Worm (Caenorhabditis elegans) whole organism, L1 larva: ENCODE results near the gene tyr-6.
A peak's percentile ranks its signal among the peaks of the same experiment; 100 is the strongest.

Experiments used
- C04F5.9 ChIP-seq: sonication (generic microtip); optimal IDR thresholded peaks from 2 replicates; lab custom pipeline; 2016; ENCODE audit warnings: missing genetic modification characterization, missing compliant biosample characterization
- F16B12.6 ChIP-seq: fragments of 150-350 bp; optimal IDR thresholded peaks from 2 replicates; lab custom pipeline; 2014; ENCODE audit warnings: missing biosample characterization, missing genetic modification characterization
- Y116A8C.19 ChIP-seq: sonication (generic microtip); optimal IDR thresholded peaks from 2 replicates; lab custom pipeline; 2016; ENCODE audit warnings: missing compliant biosample characterization, missing genetic modification characterization, borderline replicate concordance
- aha-1 ChIP-seq: fragments of 150-350 bp; optimal IDR thresholded peaks from 2 replicates; lab custom pipeline; 2014; ENCODE audit warnings: missing biosample characterization, missing genetic modification characterization
- ama-1 ChIP-seq: fragments of 150-350 bp; optimal IDR thresholded peaks from 2 replicates; lab custom pipeline; 2014
- blmp-1 ChIP-seq: fragments of 150-350 bp; optimal IDR thresholded peaks from 2 replicates; lab custom pipeline; 2014; ENCODE audit warnings: missing biosample characterization, missing genetic modification characterization
- ceh-8 ChIP-seq: fragments of 200-800 bp; sonication (Bioruptor generic); optimal IDR thresholded peaks from 2 replicates; lab custom pipeline; 2018; ENCODE audit warnings: mild to moderate bottlenecking, missing genetic modification characterization, moderate library complexity, missing compliant biosample characterization
- ceh-90 ChIP-seq: sonication (generic microtip); optimal IDR thresholded peaks from 2 replicates; lab custom pipeline; 2016; ENCODE audit warnings: missing genetic modification characterization, missing compliant biosample characterization
- dpl-1 ChIP-seq, 3 experiments: fragments of 150-350 bp in 2 of 3; sonication (generic microtip) in 1 of 3; optimal IDR thresholded peaks; 2 replicates each; lab custom pipeline; 2014 to 2017; ENCODE audit warnings: missing biosample characterization in 3 of 3, missing genetic modification characterization in 3 of 3, missing genetic modification reagents in 3 of 3
- dsc-1 ChIP-seq: sonication (generic microtip); optimal IDR thresholded peaks from 2 replicates; lab custom pipeline; 2016; ENCODE audit warnings: mild to moderate bottlenecking, missing genetic modification characterization, missing compliant biosample characterization
- egl-13 ChIP-seq: sonication (generic microtip); optimal IDR thresholded peaks from 2 replicates; lab custom pipeline; 2016; ENCODE audit warnings: missing genotype, missing genetic modification reagents, missing genetic modification characterization, missing compliant biosample characterization
- fkh-8 ChIP-seq: sonication (generic microtip); optimal IDR thresholded peaks from 2 replicates; lab custom pipeline; 2016; ENCODE audit warnings: mild to moderate bottlenecking, missing genetic modification characterization, missing compliant biosample characterization
- grh-1 ChIP-seq: fragments of 200-800 bp; sonication (Bioruptor generic); IDR thresholded peaks from 2 replicates; pipeline ENCODE4 v1.3.6; 2022; ENCODE audit warnings: missing genetic modification reagents, missing genetic modification characterization, missing compliant biosample characterization
- hlh-4 ChIP-seq: sonication (generic microtip); optimal IDR thresholded peaks from 2 replicates; lab custom pipeline; 2016; ENCODE audit warnings: mild to moderate bottlenecking, missing genetic modification characterization, missing compliant biosample characterization
- lin-13 ChIP-seq: fragments of 150-350 bp; optimal IDR thresholded peaks from 2 replicates; lab custom pipeline; 2014; ENCODE audit warnings: missing biosample characterization, missing genetic modification reagents, missing genetic modification characterization
- lin-14 ChIP-seq: fragments of 200-800 bp; sonication (Bioruptor generic); optimal IDR thresholded peaks from 2 replicates; lab custom pipeline; 2018; ENCODE audit warnings: mild to moderate bottlenecking, missing genetic modification characterization, moderate library complexity, missing compliant biosample characterization
- lin-39 ChIP-seq: fragments of 150-350 bp; optimal IDR thresholded peaks from 2 replicates; lab custom pipeline; 2014; ENCODE audit warnings: missing biosample characterization, missing genetic modification reagents, missing genetic modification characterization
- lir-3 ChIP-seq: sonication (generic microtip); optimal IDR thresholded peaks from 2 replicates; lab custom pipeline; 2016; ENCODE audit warnings: mild to moderate bottlenecking, missing genetic modification characterization, moderate library complexity, missing compliant biosample characterization; ENCODE audit not compliant: poor library complexity
- lsy-2 ChIP-seq, 2 experiments: fragments of 150-350 bp; optimal IDR thresholded peaks; 2 replicates each; lab custom pipeline; 2014; ENCODE audit warnings: missing biosample characterization in 2 of 2, missing genetic modification characterization in 2 of 2
- mab-9 ChIP-seq: fragments of 200-800 bp; sonication (Bioruptor generic); IDR thresholded peaks from 2 replicates; pipeline ENCODE4 v1.3.6; 2022; ENCODE audit warnings: missing genetic modification reagents, missing genetic modification characterization, missing compliant biosample characterization
- nhr-11 ChIP-seq: fragments of 150-350 bp; optimal IDR thresholded peaks from 2 replicates; lab custom pipeline; 2014; ENCODE audit warnings: missing biosample characterization, missing genetic modification characterization
- nhr-12 ChIP-seq: sonication (generic microtip); optimal IDR thresholded peaks from 2 replicates; lab custom pipeline; 2017; ENCODE audit warnings: missing biosample characterization, missing genetic modification characterization
- nhr-19 ChIP-seq: fragments of 200-800 bp; sonication (Bioruptor generic); conservative IDR thresholded peaks from 2 replicates; pipeline ENCODE4 v1.3.6; 2022; ENCODE audit warnings: missing genetic modification characterization, missing compliant biosample characterization
- nhr-20 ChIP-seq: sonication (generic microtip); optimal IDR thresholded peaks from 2 replicates; lab custom pipeline; 2016; ENCODE audit warnings: mild to moderate bottlenecking, missing genetic modification characterization, missing compliant biosample characterization
- nhr-47 ChIP-seq: sonication (generic microtip); optimal IDR thresholded peaks from 2 replicates; lab custom pipeline; 2016; ENCODE audit warnings: mild to moderate bottlenecking, missing genetic modification characterization, moderate library complexity, missing compliant biosample characterization
- nhr-71 ChIP-seq: sonication (generic microtip); optimal IDR thresholded peaks from 2 replicates; lab custom pipeline; 2016; ENCODE audit warnings: mild to moderate bottlenecking, missing genetic modification characterization, moderate library complexity, missing compliant biosample characterization
- pax-3 ChIP-seq: fragments of 200-800 bp; sonication (Bioruptor generic); optimal IDR thresholded peaks from 2 replicates; lab custom pipeline; 2018; ENCODE audit warnings: mild to moderate bottlenecking, missing genetic modification characterization, moderate library complexity, missing compliant biosample characterization
- snu-23 ChIP-seq: sonication (generic microtip); optimal IDR thresholded peaks from 2 replicates; lab custom pipeline; 2016; ENCODE audit warnings: missing genetic modification characterization, missing compliant biosample characterization
- sox-4 ChIP-seq: sonication (generic microtip); optimal IDR thresholded peaks from 2 replicates; lab custom pipeline; 2016; ENCODE audit warnings: missing genetic modification characterization, missing compliant biosample characterization
- sup-37 ChIP-seq: fragments of 200-800 bp; sonication (Bioruptor generic); optimal IDR thresholded peaks from 2 replicates; lab custom pipeline; 2018; ENCODE audit warnings: mild to moderate bottlenecking, missing genetic modification characterization, missing compliant biosample characterization
- swsn-7 ChIP-seq: sonication (generic microtip); optimal IDR thresholded peaks from 2 replicates; lab custom pipeline; 2016; ENCODE audit warnings: missing genetic modification characterization, missing compliant biosample characterization
- tlp-1 ChIP-seq: fragments of 150-350 bp; optimal IDR thresholded peaks from 2 replicates; lab custom pipeline; 2014; ENCODE audit warnings: missing biosample characterization, missing genetic modification characterization
- unc-86 ChIP-seq: sonication (generic microtip); optimal IDR thresholded peaks from 2 replicates; lab custom pipeline; 2016; ENCODE audit warnings: missing genetic modification characterization, missing compliant biosample characterization
- xbp-1 ChIP-seq: sonication (generic microtip); optimal IDR thresholded peaks from 2 replicates; lab custom pipeline; 2016; ENCODE audit warnings: missing genetic modification characterization, missing compliant biosample characterization
- zip-4 ChIP-seq: fragments of 200-800 bp; sonication (Bioruptor generic); optimal IDR thresholded peaks from 2 replicates; lab custom pipeline; 2018; ENCODE audit warnings: mild to moderate bottlenecking, missing genetic modification characterization, moderate library complexity, missing compliant biosample characterization
- ztf-4 ChIP-seq: fragments of 150-350 bp; optimal IDR thresholded peaks from 2 replicates; lab custom pipeline; 2014; ENCODE audit warnings: missing biosample characterization, missing genetic modification characterization

tyr-6 gene

DNA sequence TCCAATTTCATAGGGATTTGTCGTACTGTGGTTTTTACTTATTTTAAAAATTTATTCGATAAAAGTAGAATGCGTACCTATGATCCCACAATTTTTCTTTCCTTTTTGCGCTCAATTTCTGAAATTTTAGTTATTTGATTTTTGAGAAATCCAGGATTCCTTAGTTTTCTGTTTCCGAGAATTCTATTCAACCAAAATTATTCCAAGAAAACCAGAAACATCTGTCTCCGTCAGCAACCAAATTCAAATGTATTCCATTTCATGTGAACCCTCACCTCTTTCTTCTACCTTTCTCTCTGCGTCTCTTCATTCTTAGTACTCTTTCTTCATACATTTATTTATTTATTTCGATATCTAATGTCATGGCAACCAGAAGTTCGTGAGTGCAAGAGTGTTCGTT lies 31.4 kb downstream of the tyr-6 start:
- TF ChIP-seq snu-23 (GFP tag; lab: Kevin White, UChicago): no peak
- no peak for TF ChIP-seq C04F5.9 (tag; lab: Kevin White, UChicago)
- TF ChIP-seq fkh-8 (tag; lab: Kevin White, UChicago): peak; percentile 61
- peak; percentile 0 for TF ChIP-seq swsn-7 (tag; lab: Kevin White, UChicago)
- TF ChIP-seq unc-86 (tag; lab: Kevin White, UChicago): no peak
- no peak for TF ChIP-seq egl-13 (tag; lab: Kevin White, UChicago)
- peak; percentile 64 for TF ChIP-seq nhr-47 (tag; lab: Kevin White, UChicago)
- peak; percentile 60 for TF ChIP-seq nhr-71
- TF ChIP-seq ceh-90 (tag; lab: Kevin White, UChicago): no peak
- peak; percentile 91 for TF ChIP-seq hlh-4 (tag; lab: Kevin White, UChicago)

DNA sequence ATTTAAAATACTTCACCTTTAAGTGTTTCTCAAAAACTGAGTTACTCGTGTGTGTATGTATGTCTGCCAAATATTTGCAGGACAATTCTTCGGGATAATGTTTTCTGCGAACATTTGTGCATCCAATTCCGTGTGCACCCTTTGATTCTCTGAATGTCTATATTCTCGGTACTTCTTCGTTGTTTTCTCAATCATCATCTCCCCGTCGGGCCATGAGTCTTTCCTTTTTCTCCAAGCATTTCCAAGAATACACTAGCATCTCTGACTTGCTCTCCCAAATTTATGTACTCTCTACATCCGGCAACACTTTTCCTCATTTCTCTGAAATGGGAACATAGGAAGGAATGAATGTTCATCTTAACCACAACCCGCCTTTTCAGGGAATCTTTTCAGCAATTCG lies 34.4 kb downstream of the tyr-6 start:
- no peak for TF ChIP-seq grh-1 (GFP tag; lab: Robert Waterston, UW)
- no peak for TF ChIP-seq F16B12.6 (tag; lab: Kevin White, UChicago)
- no peak for TF ChIP-seq lin-39 (tag; lab: Kevin White, UChicago)
- TF ChIP-seq fkh-8 (tag; lab: Kevin White, UChicago): peak; percentile 97
- TF ChIP-seq zip-4: peak; percentile 3
- no peak for TF ChIP-seq tlp-1 (tag; lab: Kevin White, UChicago)
- TF ChIP-seq nhr-20 (tag; lab: Kevin White, UChicago): peak; percentile 16
- peak; percentile 33 for TF ChIP-seq xbp-1
- no peak for TF ChIP-seq lir-3
- TF ChIP-seq unc-86 (tag; lab: Kevin White, UChicago): peak; percentile 71
- TF ChIP-seq dsc-1 (tag; lab: Kevin White, UChicago): peak; percentile 63
- TF ChIP-seq lin-14 (GFP tag; lab: Kevin White, UChicago): peak; percentile 71
- TF ChIP-seq nhr-19 (GFP tag; lab: Robert Waterston, UW): peak; percentile 17; the same call in 1 of the 2 replicates
- TF ChIP-seq nhr-11 (tag; lab: Kevin White, UChicago): peak; percentile 79
- TF ChIP-seq mab-9 (GFP tag; lab: Robert Waterston, UW): no peak
- TF ChIP-seq Y116A8C.19: no peak
- TF ChIP-seq ztf-4: peak; percentile 23
- peak in 1 of 2 experiments; percentile 34 for TF ChIP-seq lsy-2 (tag; optimal IDR thresholded peaks at IDR 0.05; lab: Kevin White, UChicago)
- TF ChIP-seq sox-4: peak; percentile 53
- peak; percentile 73 for TF ChIP-seq swsn-7 (tag; lab: Kevin White, UChicago)
- TF ChIP-seq nhr-47 (tag; lab: Kevin White, UChicago): peak; percentile 90
- peak; percentile 94 for TF ChIP-seq nhr-71
- peak in 1 of 3 experiments; percentile 21 for TF ChIP-seq dpl-1 (GFP tag; optimal IDR thresholded peaks at IDR 0.05; lab: Kevin White, UChicago)
- TF ChIP-seq egl-13 (tag; lab: Kevin White, UChicago): peak; percentile 79
- TF ChIP-seq pax-3 (tag; lab: Kevin White, UChicago): peak; percentile 77
- no peak for TF ChIP-seq aha-1 (tag; lab: Kevin White, UChicago)

DNA sequence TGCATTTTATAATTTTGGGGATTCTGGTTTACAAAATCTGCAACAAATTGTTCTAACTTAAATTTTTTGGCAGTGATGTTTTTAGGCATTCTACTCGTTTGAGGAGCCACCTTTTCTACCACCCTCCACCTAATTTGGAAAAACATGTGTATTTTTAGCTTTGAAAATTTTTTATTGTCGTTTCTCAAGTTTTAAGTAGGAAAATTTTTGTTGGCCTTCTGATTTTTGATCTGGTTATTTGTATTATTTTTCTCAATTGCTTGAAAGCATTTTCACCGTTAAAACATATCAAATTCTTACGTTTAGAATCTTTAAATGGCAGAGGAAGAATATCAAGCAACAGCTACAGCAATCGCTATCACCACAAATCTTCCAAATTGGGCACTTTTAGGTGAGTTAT lies 37.5 kb downstream of the tyr-6 start, which contains the start of gene C01G5.7:
Gene C01G5.7 (plus strand): TSS at position 301 of the 400 bp plus-strand sequence.
- TF ChIP-seq zip-4 (no peak), ama-1 (no peak), ceh-8 (no peak), lin-13 (GFP tag; lab: Kevin White, UChicago) (no peak), sup-37 (GFP tag; lab: Kevin White, UChicago) (no peak), nhr-12 (tag; lab: Kevin White, UChicago) (no peak)

DNA sequence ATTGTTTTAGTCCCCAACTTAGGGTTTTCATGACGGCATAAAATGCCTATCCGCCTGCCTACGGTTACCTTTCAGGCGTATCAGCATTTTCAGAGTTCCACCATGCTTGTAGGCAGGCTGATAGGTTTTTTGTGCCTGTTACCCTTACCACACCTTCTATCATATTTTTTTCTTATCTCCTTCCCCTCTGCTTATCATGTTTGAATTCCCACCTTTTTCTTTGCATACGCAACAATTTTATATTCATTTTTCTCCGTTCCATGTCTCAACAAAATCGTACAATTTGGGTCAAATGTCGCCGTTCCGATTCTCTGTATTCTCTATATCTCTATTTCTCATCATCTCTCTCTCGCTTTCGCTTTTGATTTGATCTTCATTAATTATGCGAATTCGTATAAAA lies 39.3 kb downstream of the tyr-6 start, which contains the start of gene C01G5.9:
Gene C01G5.9 (plus strand): TSS at position 301 of the 400 bp plus-strand sequence.
- TF ChIP-seq nhr-71 (no peak), blmp-1 (tag; lab: Kevin White, UChicago) (peak; percentile 10)
